Worm (Caenorhabditis elegans): ENCODE results near the gene gst-26.

Gene gst-26

DNA sequence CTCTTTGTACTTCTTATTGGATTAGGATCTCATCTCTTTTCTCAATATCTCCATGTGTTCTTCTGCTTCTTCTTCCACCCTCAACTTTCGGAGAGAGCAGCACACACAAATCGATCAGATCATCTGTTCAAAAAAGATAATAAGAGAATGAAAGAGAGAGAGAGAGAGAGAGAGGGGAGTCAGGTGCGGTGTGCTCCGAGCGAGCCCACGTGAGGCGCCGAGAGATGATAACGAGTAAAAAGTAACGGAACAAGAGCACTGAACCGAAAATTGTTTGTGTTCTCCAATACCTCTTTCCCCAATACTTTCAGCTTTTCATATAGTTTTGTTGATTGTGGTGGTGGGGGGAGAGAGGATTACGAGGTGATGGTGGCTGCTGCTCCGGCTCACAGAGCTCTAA is 29.6 kb upstream of the gst-26 start:
- TF ChIP-seq pha-4 (tag; optimal IDR thresholded peaks at IDR 0.05) (peak; percentile 69), nhr-28 (tag; optimal IDR thresholded peaks at IDR 0.05) (no peak), snpc-4 (tag; optimal IDR thresholded peaks at IDR 0.05) (peak; percentile 21), nhr-23 (tag; optimal IDR thresholded peaks at IDR 0.05) (no peak), elt-3 (tag; optimal IDR thresholded peaks at IDR 0.05) (no peak), unc-39 (tag; optimal IDR thresholded peaks at IDR 0.05) (no peak), nhr-43 (tag; optimal IDR thresholded peaks at IDR 0.05; ENCODE audit: poor library complexity, severe bottlenecking) (no peak), jun-1 (tag; optimal IDR thresholded peaks at IDR 0.05) (peak; percentile 51), nhr-237 (tag; optimal IDR thresholded peaks at IDR 0.05) (no peak), ceh-16 (tag; optimal IDR thresholded peaks at IDR 0.05) (no peak), nhr-76 (tag; optimal IDR thresholded peaks at IDR 0.05) (no peak), nhr-77 (tag; optimal IDR thresholded peaks at IDR 0.05) (no peak), egl-5 (tag; optimal IDR thresholded peaks at IDR 0.05) (no peak), eor-1 (tag; optimal IDR thresholded peaks at IDR 0.05) (no peak), aly-2 (tag; optimal IDR thresholded peaks at IDR 0.05) (no peak), nhr-25 (tag; optimal IDR thresholded peaks at IDR 0.05) (no peak), ceh-9 (tag; optimal IDR thresholded peaks at IDR 0.05) (no peak), mml-1 (tag; optimal IDR thresholded peaks at IDR 0.05) (no peak), fos-1 (tag; optimal IDR thresholded peaks at IDR 0.05) (no peak), ZK546.5 (tag; optimal IDR thresholded peaks at IDR 0.05) (no peak), nhr-11 (tag; optimal IDR thresholded peaks at IDR 0.05) (no peak), pqm-1 (tag; optimal IDR thresholded peaks at IDR 0.05) (peak; percentile 48), tbx-2 (tag; optimal IDR thresholded peaks at IDR 0.05) (no peak), skn-1 (tag; optimal IDR thresholded peaks at IDR 0.05) (no peak), fkh-10 (GFP tag; optimal IDR thresholded peaks at IDR 0.05) (no peak), sea-2 (GFP tag; optimal IDR thresholded peaks at IDR 0.05) (no peak), elt-1 (tag; optimal IDR thresholded peaks at IDR 0.05) (no peak), mdl-1 (tag; optimal IDR thresholded peaks at IDR 0.05) (peak; percentile 7), zag-1 (tag; optimal IDR thresholded peaks at IDR 0.05) (no peak), elt-2 (tag; optimal IDR thresholded peaks at IDR 0.05) (peak; percentile 81), nhr-67 (tag; optimal IDR thresholded peaks at IDR 0.05) (no peak), ceh-82 (tag; optimal IDR thresholded peaks at IDR 0.05) (no peak), fkh-2 (tag; optimal IDR thresholded peaks at IDR 0.05) (no peak), nhr-12 (tag; optimal IDR thresholded peaks at IDR 0.05) (no peak), ztf-11 (tag; optimal IDR thresholded peaks at IDR 0.05) (no peak), unc-62 (GFP tag; optimal IDR thresholded peaks at IDR 0.05) (no peak), ceh-28 (tag; optimal IDR thresholded peaks at IDR 0.05) (peak; percentile 49), lin-15B (tag; optimal IDR thresholded peaks at IDR 0.05) (no peak), hmg-11 (tag; optimal IDR thresholded peaks at IDR 0.05) (no peak), ztf-4 (tag; optimal IDR thresholded peaks at IDR 0.05) (no peak), lin-39 (tag; optimal IDR thresholded peaks at IDR 0.05) (peak; percentile 37), R02D3.7 (tag; optimal IDR thresholded peaks at IDR 0.05) (no peak), nfya-1 (tag; optimal IDR thresholded peaks at IDR 0.05; ENCODE audit: insufficient read depth) (peak; percentile 34), egl-27 (tag; optimal IDR thresholded peaks at IDR 0.05) (no peak), ama-1 (optimal IDR thresholded peaks at IDR 0.05) (no peak), daf-12 (tag; optimal IDR thresholded peaks at IDR 0.05) (no peak), lsy-12 (tag; optimal IDR thresholded peaks at IDR 0.05) (no peak)

DNA sequence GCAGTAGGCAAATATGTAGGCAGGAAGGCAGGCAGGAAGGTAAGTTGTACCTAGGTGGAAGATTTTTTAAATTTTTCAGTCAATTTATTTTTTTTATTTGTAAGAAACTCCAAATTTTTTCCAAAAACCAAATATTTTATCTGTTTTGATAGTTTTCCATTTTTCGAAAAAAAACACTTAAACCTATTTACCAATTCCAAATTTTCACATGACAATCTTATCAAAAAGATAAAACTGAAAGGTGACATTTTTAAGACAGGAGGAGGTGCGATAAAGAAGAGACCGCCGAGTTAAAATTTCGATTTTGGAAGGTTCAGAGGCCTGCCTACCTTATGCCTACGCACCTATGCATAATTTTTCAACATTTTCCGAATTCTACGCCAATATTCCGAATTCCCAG is 26.6 kb upstream of the gst-26 start:
- TF ChIP-seq pha-4 (tag; optimal IDR thresholded peaks at IDR 0.05): peak; percentile 35
- peak; percentile 68 for TF ChIP-seq elt-2 (tag; optimal IDR thresholded peaks at IDR 0.05)
- no peak for TF ChIP-seq unc-62 (GFP tag; optimal IDR thresholded peaks at IDR 0.05)

Measured in whole organism, L3 larva.